Fruit fly (Drosophila melanogaster) S2 (cell line): ENCODE measurements around the gene MRG15.

Experiments used
- CG8478 ChIP-seq: fragments of >200 bp; optimal IDR thresholded peaks from 2 replicates; lab custom pipeline; 2018
- CTCF ChIP-seq, 2 experiments: fragments of >200 bp; optimal IDR thresholded peaks; 2 replicates each; lab custom pipeline; 2018

DNA sequence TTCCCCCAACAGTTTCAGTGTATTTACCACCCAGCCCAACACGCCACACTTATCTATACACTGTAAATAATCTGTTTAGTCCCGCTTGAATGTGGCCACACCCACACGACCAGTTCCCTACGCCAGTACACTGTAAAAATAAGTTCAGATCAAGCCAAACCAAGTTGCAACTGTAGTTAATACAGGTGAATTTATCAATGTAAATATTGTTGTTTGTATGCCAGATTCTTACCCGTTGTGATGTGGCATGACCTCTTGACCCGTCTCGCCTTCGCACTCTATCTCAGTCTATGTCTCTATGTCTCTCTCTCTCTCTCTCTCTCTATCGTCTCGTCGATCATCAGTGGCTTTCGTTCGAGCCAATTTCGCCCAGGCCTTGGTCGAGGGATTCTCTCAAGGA lies 35.9 kb upstream of the MRG15 start:
- no peak for TF ChIP-seq CG8478 (lab: Kevin White, UChicago)
- no peak for TF ChIP-seq CTCF (optimal IDR thresholded peaks at IDR 0.05; lab: Kevin White, UChicago)
